Worm (Caenorhabditis elegans) whole organism, L1 larva: ENCODE results near the gene set-30.

ENCODE experiments used
- F16B12.6 ChIP-seq: fragments of 150-350 bp; optimal IDR thresholded peaks from 2 replicates; lab custom pipeline; 2014; ENCODE audit warnings: missing biosample characterization, missing genetic modification characterization
- efl-3 ChIP-seq: fragments of 200-800 bp; sonication (Bioruptor generic); optimal IDR thresholded peaks from 2 replicates; lab custom pipeline; 2018; ENCODE audit warnings: mild to moderate bottlenecking, missing genetic modification characterization, missing compliant biosample characterization
- egl-27 ChIP-seq, 2 experiments: fragments of 150-350 bp in 1 of 2; sonication (generic microtip); optimal IDR thresholded peaks; 3 replicates each; lab custom pipeline; 2017 to 2018; ENCODE audit warnings: missing biosample characterization in 2 of 2, missing genetic modification characterization in 2 of 2, missing genetic modification reagents in 2 of 2
- fos-1 ChIP-seq: fragments of 150-350 bp; optimal IDR thresholded peaks from 2 replicates; lab custom pipeline; 2014; ENCODE audit warnings: missing biosample characterization, missing genetic modification characterization
- mep-1 ChIP-seq: fragments of 150-350 bp; optimal IDR thresholded peaks from 2 replicates; lab custom pipeline; 2014; ENCODE audit warnings: missing biosample characterization, missing genetic modification characterization
- nhr-11 ChIP-seq: fragments of 150-350 bp; optimal IDR thresholded peaks from 2 replicates; lab custom pipeline; 2014; ENCODE audit warnings: missing biosample characterization, missing genetic modification characterization
- nhr-237 ChIP-seq: fragments of 150-350 bp; optimal IDR thresholded peaks from 2 replicates; lab custom pipeline; 2014; ENCODE audit warnings: missing biosample characterization, missing genetic modification characterization
- nhr-77 ChIP-seq: fragments of 150-350 bp; optimal IDR thresholded peaks from 2 replicates; lab custom pipeline; 2014; ENCODE audit warnings: missing biosample characterization, missing genetic modification characterization
- nhr-90 ChIP-seq: sonication (generic microtip); optimal IDR thresholded peaks from 2 replicates; lab custom pipeline; 2016; ENCODE audit warnings: mild to moderate bottlenecking, missing genetic modification characterization, missing compliant biosample characterization; ENCODE audit not compliant: poor library complexity

DNA sequence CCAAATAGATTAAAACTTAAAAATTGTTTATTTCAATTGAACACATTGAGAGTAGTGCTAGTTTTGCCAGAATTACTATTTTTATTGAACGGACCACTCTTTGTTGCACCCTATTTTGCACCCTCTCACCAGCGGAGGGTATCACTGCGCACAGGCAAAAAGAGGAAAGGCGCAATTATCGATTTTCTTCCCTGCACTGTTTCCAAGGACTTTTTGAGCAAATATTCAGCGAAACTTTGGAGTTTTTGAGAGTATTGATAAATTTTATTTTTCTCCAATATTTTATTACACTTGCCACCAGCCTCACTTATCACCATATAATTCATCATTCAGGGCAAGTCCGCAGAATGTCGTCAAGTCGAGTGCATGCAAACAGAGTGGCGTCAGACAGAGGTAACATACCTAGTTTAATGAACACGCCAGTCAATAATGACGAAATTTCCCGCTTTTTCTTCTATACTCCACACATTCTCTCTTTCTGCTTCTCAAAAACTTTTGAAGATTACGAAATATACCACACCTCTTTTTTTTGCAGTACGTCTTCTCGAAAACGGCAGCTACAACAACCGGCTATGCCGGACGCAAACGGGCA, 19.1 kb downstream of the set-30 start:
- TF ChIP-seq nhr-77 (no peak), fos-1 (no peak), nhr-11 (tag; lab: Kevin White, UChicago) (no peak), egl-27 (tag; optimal IDR thresholded peaks at IDR 0.05; lab: Kevin White, UChicago) (no peak), nhr-90 (tag; lab: Kevin White, UChicago) (no peak), nhr-237 (tag; lab: Kevin White, UChicago) (no peak), mep-1 (tag; lab: Kevin White, UChicago) (peak; percentile 50), efl-3 (GFP tag; lab: Kevin White, UChicago) (no peak), F16B12.6 (tag; lab: Kevin White, UChicago) (peak; percentile 75)
